Fruit fly (Drosophila melanogaster): ENCODE data around the gene Ubx.

The Ubx gene

DNA sequence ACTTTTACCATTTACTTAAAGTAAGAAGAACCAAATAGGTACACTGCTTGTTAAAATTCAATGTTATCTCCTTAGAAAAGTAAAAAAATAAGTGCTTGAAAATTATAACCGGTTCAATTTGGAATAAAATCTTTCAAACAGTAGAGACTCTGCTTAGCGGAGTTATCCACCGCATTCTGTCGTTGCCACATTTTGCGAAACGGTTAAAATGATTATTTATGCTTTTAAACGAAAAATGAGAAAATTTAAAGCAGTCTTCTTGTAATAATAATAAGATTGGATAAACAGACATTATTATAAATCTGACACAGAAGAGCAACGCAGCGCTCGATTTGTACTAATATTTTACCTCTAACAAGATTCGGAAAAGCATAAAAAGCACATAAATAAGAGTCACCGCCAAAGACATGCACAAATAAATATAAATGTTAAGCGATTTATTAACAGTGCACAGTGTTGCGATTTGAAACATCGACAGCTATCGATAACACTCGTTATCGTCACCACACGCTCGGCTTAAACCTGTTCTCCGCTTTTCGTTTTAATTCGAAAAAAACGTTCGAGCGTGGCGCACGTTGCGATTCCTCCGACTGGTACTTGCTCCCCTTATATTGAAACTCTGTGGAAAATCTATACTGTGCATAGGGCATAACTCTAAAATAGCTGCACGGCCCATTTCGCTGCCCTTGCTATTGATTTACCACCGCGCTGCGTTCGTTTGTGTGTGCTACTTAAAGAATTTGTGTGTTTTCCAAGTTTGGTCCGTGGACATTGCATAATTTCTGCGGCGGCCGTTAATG lies 109.3 kb downstream of the Ubx start, which contains the start of gene Fas1:
Fas1 (plus strand) TSS at position 489 of the 800 bp plus-strand sequence.
- TF ChIP-seq cwo (GFP tag; optimal IDR thresholded peaks at IDR 0.05) (no peak), unc-4 (GFP tag; IDR thresholded peaks at IDR 0.05; ENCODE audit: partially characterized antibody) (peak; percentile 74), lola (GFP tag; optimal IDR thresholded peaks at IDR 0.05) (peak in 1 of 3 experiments; percentile 13), E2f2 (GFP tag; IDR thresholded peaks at IDR 0.05) (peak; percentile 78), CG6765 (GFP tag; optimal IDR thresholded peaks at IDR 0.05) (peak; percentile 8), CG13287 (GFP tag; IDR thresholded peaks at IDR 0.05; ENCODE audit: partially characterized antibody) (peak; percentile 71), yki (optimal IDR thresholded peaks at IDR 0.05) (no peak), gfzf (GFP tag; optimal IDR thresholded peaks at IDR 0.05) (peak; percentile 40), mld (GFP tag; IDR thresholded peaks at IDR 0.05; ENCODE audit: partially characterized antibody) (peak; percentile 75; the same call in 2 of the 3 replicates), Sry-δ (GFP tag; optimal IDR thresholded peaks at IDR 0.05) (peak; percentile 57), en (GFP tag; optimal IDR thresholded peaks at IDR 0.05) (no peak), sna (GFP tag; IDR thresholded peaks at IDR 0.05; ENCODE audit: partially characterized antibody) (peak; percentile 54; the same call in 1 of the 2 replicates), cg (GFP tag; optimal IDR thresholded peaks at IDR 0.05) (no peak), inv (GFP tag; IDR thresholded peaks at IDR 0.05; ENCODE audit: partially characterized antibody) (0 out of 2 replicates have a peak, but pooled peaks have one; percentile 34), CG17829 (tag; optimal IDR thresholded peaks at IDR 0.05) (peak; percentile 8), CG12155 (GFP tag; optimal IDR thresholded peaks at IDR 0.05) (peak; percentile 47), Dref (GFP tag; IDR thresholded peaks at IDR 0.05) (peak; percentile 74), Opbp (GFP tag; IDR thresholded peaks at IDR 0.05; ENCODE audit: partially characterized antibody) (peak; percentile 71), sens (GFP tag) (peak; percentile 27), Stat92E (GFP tag; optimal IDR thresholded peaks at IDR 0.05) (peak in 1 of 3 experiments; percentile 95), CG3995 (GFP tag; optimal IDR thresholded peaks at IDR 0.05) (peak; percentile 54), eve (GFP tag; optimal IDR thresholded peaks at IDR 0.05) (no peak), dm (GFP tag; optimal IDR thresholded peaks at IDR 0.05) (peak; percentile 30), CG15601 (tag; optimal IDR thresholded peaks at IDR 0.05) (peak; percentile 45), chif (GFP tag; optimal IDR thresholded peaks at IDR 0.05) (no peak), Pdp1 (GFP tag; optimal IDR thresholded peaks at IDR 0.05) (peak in 1 of 2 experiments; percentile 83), trem (tag; optimal IDR thresholded peaks at IDR 0.05) (peak; percentile 52), CG10267 (tag; optimal IDR thresholded peaks at IDR 0.05) (peak; percentile 64), hb (GFP tag; IDR thresholded peaks at IDR 0.05; ENCODE audit: partially characterized antibody) (peak; percentile 31; the same call in 1 of the 3 replicates), pita (GFP tag; optimal IDR thresholded peaks at IDR 0.05) (peak; percentile 93), Deaf1 (tag; optimal IDR thresholded peaks at IDR 0.05) (peak; percentile 70), CG9797 (GFP tag; optimal IDR thresholded peaks at IDR 0.05) (peak; percentile 34), Sin3A (optimal IDR thresholded peaks at IDR 0.05) (peak; percentile 50), CG17186 (GFP tag; optimal IDR thresholded peaks at IDR 0.05) (peak; percentile 53), D19B (GFP tag; optimal IDR thresholded peaks at IDR 0.05) (no peak), CG6854 (GFP tag; optimal IDR thresholded peaks at IDR 0.05) (peak; percentile 40), CG18599 (GFP tag; optimal IDR thresholded peaks at IDR 0.05) (peak; percentile 0), stwl (tag; optimal IDR thresholded peaks at IDR 0.05) (peak; percentile 89), Ptx1 (GFP tag; IDR thresholded peaks at IDR 0.05) (no peak), Drgx (GFP tag; IDR thresholded peaks at IDR 0.05) (peak; percentile 29; the same call in 1 of the 2 replicates), vvl (GFP tag; IDR thresholded peaks at IDR 0.05) (peak; percentile 61), sr (GFP tag; IDR thresholded peaks at IDR 0.05) (0 out of 3 replicates have a peak, but pooled peaks have one; percentile 4), CG14710 (tag; optimal IDR thresholded peaks at IDR 0.05) (peak; percentile 70), nmo (GFP tag; optimal IDR thresholded peaks at IDR 0.05) (peak; percentile 3), CG7963 (GFP tag; IDR thresholded peaks at IDR 0.05; ENCODE audit: partially characterized antibody) (peak; percentile 70), MBD-R2 (GFP tag; IDR thresholded peaks at IDR 0.05) (peak; percentile 41), ato (GFP tag; IDR thresholded peaks at IDR 0.05; ENCODE audit: partially characterized antibody) (peak; percentile 69; the same call in 1 of the 2 replicates)

Measured in whole organism, embryonic.